Fruit fly (Drosophila melanogaster) whole organism, wandering third instar larva: Measurements from ENCODE around the gene repo.

Experiments
- Abd-B ChIP-seq: fragments of >200 bp; optimal IDR thresholded peaks from 2 replicates; lab custom pipeline; 2017; ENCODE audit warnings: missing biosample characterization, missing genetic modification characterization
- CG32264 ChIP-seq: fragments of 200-800 bp; sonication (Bioruptor generic); optimal IDR thresholded peaks from 2 replicates; lab custom pipeline; 2016; ENCODE audit warnings: missing biosample characterization, missing genetic modification characterization
- CG9705 ChIP-seq: fragments of 200-800 bp; sonication (Bioruptor generic); optimal IDR thresholded peaks from 2 replicates; lab custom pipeline; 2018; ENCODE audit warnings: missing biosample characterization, mild to moderate bottlenecking, missing genetic modification characterization
- CrebA ChIP-seq: fragments of 200-800 bp; sonication (Bioruptor generic); optimal IDR thresholded peaks from 2 replicates; lab custom pipeline; 2016; ENCODE audit warnings: missing biosample characterization, mild to moderate bottlenecking, missing genetic modification characterization, borderline replicate concordance
- Dfd ChIP-seq: fragments of >200 bp; optimal IDR thresholded peaks from 2 replicates; lab custom pipeline; 2017; ENCODE audit warnings: missing biosample characterization, missing genetic modification characterization
- Dif ChIP-seq: fragments of 200-275, 200-300 bp; sonication (Bioruptor generic); optimal IDR thresholded peaks from 2 replicates; lab custom pipeline; 2018; ENCODE audit warnings: missing biosample characterization, missing genetic modification characterization; ENCODE audit not compliant: partially characterized antibody
- GATAd ChIP-seq: sonication (Bioruptor generic); optimal IDR thresholded peaks from 2 replicates; lab custom pipeline; 2016; ENCODE audit warnings: missing biosample characterization, missing genetic modification characterization
- HLH106 ChIP-seq: fragments of 200-800 bp; optimal IDR thresholded peaks from 3 replicates; lab custom pipeline; 2019; ENCODE audit warnings: missing biosample characterization, mild to moderate bottlenecking, missing genetic modification characterization, moderate library complexity
- Hnf4 ChIP-seq: fragments of 200-800 bp; sonication (Bioruptor generic); optimal IDR thresholded peaks from 2 replicates; lab custom pipeline; 2016; ENCODE audit warnings: missing biosample characterization, mild to moderate bottlenecking, missing genetic modification characterization
- Hr78 ChIP-seq: fragments of >200 bp; optimal IDR thresholded peaks from 2 replicates; lab custom pipeline; 2017; ENCODE audit warnings: missing biosample characterization, missing genetic modification characterization
- Hr83 ChIP-seq: fragments of 200-300 bp; sonication (Bioruptor generic); optimal IDR thresholded peaks from 2 replicates; lab custom pipeline; 2016; ENCODE audit warnings: missing biosample characterization, mild to moderate bottlenecking, missing genetic modification characterization, moderate library complexity; ENCODE audit not compliant: poor library complexity, severe bottlenecking
- Jra ChIP-seq: sonication (Bioruptor generic); optimal IDR thresholded peaks from 2 replicates; lab custom pipeline; 2016; ENCODE audit warnings: missing biosample characterization, missing genetic modification characterization
- Mio ChIP-seq: sonication (Bioruptor generic); optimal IDR thresholded peaks from 2 replicates; lab custom pipeline; 2016; ENCODE audit warnings: missing biosample characterization, missing genetic modification characterization
- Myc ChIP-seq: fragments of >200 bp; optimal IDR thresholded peaks from 2 replicates; lab custom pipeline; 2017
- N ChIP-seq: fragments of >200 bp; optimal IDR thresholded peaks from 2 replicates; lab custom pipeline; 2018; ENCODE audit warnings: missing biosample characterization, missing external identifiers, missing genetic modification characterization
- OdsH ChIP-seq: fragments of 200-800 bp; sonication (Bioruptor generic); optimal IDR thresholded peaks from 2 replicates; lab custom pipeline; 2016; ENCODE audit warnings: missing biosample characterization, mild to moderate bottlenecking, missing genetic modification characterization
- Rel ChIP-seq, 2 experiments: fragments of 200-800 bp; sonication (Bioruptor generic) in 1 of 2; optimal IDR thresholded peaks; 2 replicates in 1 of 2; 3 replicates in 1 of 2; lab custom pipeline; 2016 to 2019; ENCODE audit warnings: mild to moderate bottlenecking in 2 of 2, missing biosample characterization in 2 of 2, missing genetic modification characterization in 2 of 2, moderate library complexity in 1 of 2
- Sp1 ChIP-seq: fragments of 200-800 bp; sonication (Bioruptor generic); optimal IDR thresholded peaks from 3 replicates; lab custom pipeline; 2019; ENCODE audit warnings: missing biosample characterization, mild to moderate bottlenecking, missing genetic modification characterization, moderate library complexity
- Vsx2 ChIP-seq: fragments of 200-300, 225-300 bp; sonication (Bioruptor generic); optimal IDR thresholded peaks from 2 replicates; lab custom pipeline; 2018; ENCODE audit warnings: missing biosample characterization, missing genetic modification characterization; ENCODE audit not compliant: partially characterized antibody
- br ChIP-seq: fragments of 200-800 bp; sonication (Bioruptor generic); optimal IDR thresholded peaks from 2 replicates; lab custom pipeline; 2016; ENCODE audit warnings: missing biosample characterization, missing genetic modification characterization
- brk ChIP-seq: fragments of 200-800 bp; sonication (Bioruptor generic); optimal IDR thresholded peaks from 2 replicates; lab custom pipeline; 2016; ENCODE audit warnings: missing biosample characterization, mild to moderate bottlenecking, missing genetic modification characterization
- dl ChIP-seq, 2 experiments: fragments of 175-275, 200-275 bp in 1 of 2; fragments of 200-275 bp in 1 of 2; sonication (Bioruptor generic); optimal IDR thresholded peaks; lab custom pipeline; 2018; ENCODE audit warnings: mild to moderate bottlenecking in 2 of 2, missing biosample characterization in 2 of 2, missing genetic modification characterization in 2 of 2, moderate library complexity in 2 of 2; ENCODE audit not compliant: partially characterized antibody in 2 of 2, insufficient read depth in 1 of 2
- dmrt93B ChIP-seq: fragments of 200-800 bp; sonication (Bioruptor generic); optimal IDR thresholded peaks from 2 replicates; lab custom pipeline; 2018; ENCODE audit warnings: missing biosample characterization, mild to moderate bottlenecking, missing genetic modification characterization
- dsf ChIP-seq: sonication (Bioruptor generic); optimal IDR thresholded peaks from 2 replicates; lab custom pipeline; 2016; ENCODE audit warnings: missing biosample characterization, missing genetic modification characterization, borderline replicate concordance
- ey ChIP-seq: fragments of 200-800 bp; sonication (Bioruptor generic); optimal IDR thresholded peaks from 2 replicates; lab custom pipeline; 2016; ENCODE audit warnings: missing biosample characterization, missing genetic modification characterization
- foxo ChIP-seq, 2 experiments: fragments of 200-800 bp; sonication (Bioruptor generic); optimal IDR thresholded peaks; 2 replicates in 1 of 2; 3 replicates in 1 of 2; lab custom pipeline; 2016 to 2017; ENCODE audit warnings: missing biosample characterization in 2 of 2, missing genetic modification characterization in 2 of 2
- fru ChIP-seq: fragments of 200-800 bp; sonication (Bioruptor generic); optimal IDR thresholded peaks from 3 replicates; lab custom pipeline; 2016; ENCODE audit warnings: missing biosample characterization, mild to moderate bottlenecking, missing genetic modification characterization
- h ChIP-seq: fragments of 200-800 bp; sonication (Bioruptor generic); optimal IDR thresholded peaks from 3 replicates; lab custom pipeline; 2016; ENCODE audit warnings: missing biosample characterization, mild to moderate bottlenecking, missing genetic modification characterization
- jim ChIP-seq: fragments of 175-275, 200-325 bp; sonication (Bioruptor generic); optimal IDR thresholded peaks from 2 replicates; lab custom pipeline; 2016; ENCODE audit warnings: missing biosample characterization, mild to moderate bottlenecking, missing genetic modification characterization
- lola ChIP-seq: fragments of >200 bp; optimal IDR thresholded peaks from 2 replicates; lab custom pipeline; 2017; ENCODE audit warnings: missing biosample characterization, missing genetic modification characterization
- pan ChIP-seq: fragments of >200 bp; optimal IDR thresholded peaks from 2 replicates; lab custom pipeline; 2017
- psq ChIP-seq: fragments of 200-800 bp; sonication (Bioruptor generic); optimal IDR thresholded peaks from 3 replicates; lab custom pipeline; 2017; ENCODE audit warnings: missing biosample characterization, mild to moderate bottlenecking, missing genetic modification characterization, moderate library complexity
- rgr ChIP-seq: fragments of 200-800 bp; sonication (Bioruptor generic); optimal IDR thresholded peaks from 3 replicates; lab custom pipeline; 2016; ENCODE audit warnings: missing biosample characterization, mild to moderate bottlenecking, missing genetic modification characterization
- sage ChIP-seq: fragments of 200-800 bp; sonication (Bioruptor generic); optimal IDR thresholded peaks from 2 replicates; lab custom pipeline; 2016; ENCODE audit warnings: missing biosample characterization, mild to moderate bottlenecking, missing genetic modification characterization
- sv ChIP-seq: fragments of 200-800 bp; sonication (Bioruptor generic); optimal IDR thresholded peaks from 3 replicates; lab custom pipeline; 2016; ENCODE audit warnings: missing biosample characterization, missing genetic modification characterization
- tai ChIP-seq: sonication (Bioruptor generic); optimal IDR thresholded peaks from 2 replicates; lab custom pipeline; 2016; ENCODE audit warnings: missing biosample characterization, missing genetic modification characterization
- usp ChIP-seq: fragments of >200 bp; optimal IDR thresholded peaks from 2 replicates; lab custom pipeline; 2017; ENCODE audit warnings: missing biosample characterization, missing genetic modification characterization
- woc ChIP-seq: sonication (Bioruptor generic); optimal IDR thresholded peaks from 2 replicates; lab custom pipeline; 2016; ENCODE audit warnings: missing biosample characterization, mild to moderate bottlenecking, missing genetic modification characterization

Gene repo

dm6 chr3R:18199177-18199884, 36.7 kb upstream of the repo start, which contains the start of the genes Ssdp and CG7985:
Ssdp (minus strand) TSS chr3R:18199595.
CG7985 (plus strand) TSS chr3R:18199857.
- no peak for TF ChIP-seq OdsH
- no peak for TF ChIP-seq Myc (lab: Kevin White, UChicago)
- peak; percentile 97 for TF ChIP-seq psq (GFP tag; lab: Kevin White, UChicago)
- peak; percentile 2 for TF ChIP-seq woc (GFP tag; lab: Kevin White, UChicago)
- TF ChIP-seq h (GFP tag; lab: Kevin White, UChicago), result peak; percentile 31
- TF ChIP-seq Dif, result no peak
- TF ChIP-seq Vsx2 (GFP tag; lab: Kevin White, UChicago), result peak; percentile 11
- TF ChIP-seq br (GFP tag; lab: Kevin White, UChicago), result peak; percentile 3

dm6 chr3R:18199885-18200249, 36.1 kb upstream of the repo start:
- TF ChIP-seq h (GFP tag; lab: Kevin White, UChicago), result no peak
- TF ChIP-seq Jra (GFP tag; lab: Kevin White, UChicago), result no peak
- no peak for TF ChIP-seq Rel (GFP tag; optimal IDR thresholded peaks at IDR 0.05; lab: Kevin White, UChicago)
- TF ChIP-seq Rel (tag; optimal IDR thresholded peaks at IDR 0.05; lab: Kevin White, UChicago), result peak; percentile 80
- TF ChIP-seq Hr83, result no peak
- no peak for TF ChIP-seq Mio

- TF ChIP-seq CrebA (GFP tag; lab: Kevin White, UChicago) (no peak), psq (GFP tag; lab: Kevin White, UChicago) (no peak), sage (GFP tag; lab: Kevin White, UChicago) (no peak)
Observed at dm6 chr3R:18208479-18208878, 27.5 kb upstream of the repo start, which contains the start of gene CG44158. CG44158 (plus strand) TSS chr3R:18208779.

- peak; percentile 35 for TF ChIP-seq br (GFP tag; lab: Kevin White, UChicago)
- TF ChIP-seq Myc (lab: Kevin White, UChicago), result no peak
- TF ChIP-seq GATAd (GFP tag; lab: Kevin White, UChicago), result no peak
- TF ChIP-seq lola, result no peak
- peak; percentile 24 for TF ChIP-seq Hr83
- TF ChIP-seq fru (GFP tag; lab: Kevin White, UChicago), result peak; percentile 23
- TF ChIP-seq Hnf4 (GFP tag; lab: Kevin White, UChicago), result no peak
- no peak for TF ChIP-seq tai (GFP tag; lab: Kevin White, UChicago)
- no peak for TF ChIP-seq Dif
- peak; percentile 3 for TF ChIP-seq dsf (GFP tag; lab: Kevin White, UChicago)
- no peak for TF ChIP-seq usp
- TF ChIP-seq Abd-B, result no peak
- TF ChIP-seq Vsx2 (GFP tag; lab: Kevin White, UChicago), result no peak
- no peak for TF ChIP-seq pan
- peak; percentile 53 for TF ChIP-seq ey (GFP tag; lab: Kevin White, UChicago)
- TF ChIP-seq Jra (GFP tag; lab: Kevin White, UChicago), result peak; percentile 4
- TF ChIP-seq HLH106, result no peak
- TF ChIP-seq woc (GFP tag; lab: Kevin White, UChicago), result peak; percentile 35
- no peak for TF ChIP-seq Sp1 (GFP tag; lab: Kevin White, UChicago)
- TF ChIP-seq foxo (GFP tag; optimal IDR thresholded peaks at IDR 0.05; lab: Kevin White, UChicago), result peak in 1 of 2 experiments; percentile 51
- TF ChIP-seq CG32264 (GFP tag; lab: Kevin White, UChicago), result no peak
- no peak for TF ChIP-seq N (GFP tag; lab: Kevin White, UChicago)
- peak; percentile 12 for TF ChIP-seq sv (GFP tag; lab: Kevin White, UChicago)
- TF ChIP-seq sage (GFP tag; lab: Kevin White, UChicago), result no peak
- TF ChIP-seq Hr78 (GFP tag; lab: Kevin White, UChicago), result no peak
- TF ChIP-seq CG9705 (GFP tag; lab: Kevin White, UChicago), result no peak
- TF ChIP-seq dmrt93B (GFP tag; lab: Kevin White, UChicago), result no peak
- TF ChIP-seq Dfd (GFP tag; lab: Kevin White, UChicago), result no peak
- peak; percentile 55 for TF ChIP-seq h (GFP tag; lab: Kevin White, UChicago)
- TF ChIP-seq rgr, result peak; percentile 47
- TF ChIP-seq brk (GFP tag; lab: Kevin White, UChicago), result no peak
- no peak for TF ChIP-seq CrebA (GFP tag; lab: Kevin White, UChicago)
- TF ChIP-seq dl (GFP tag; optimal IDR thresholded peaks at IDR 0.05; lab: Kevin White, UChicago; ENCODE audit: insufficient read depth in 1 of 2, partially characterized antibody in 2 of 2), result no peak
- TF ChIP-seq Mio, result no peak
- no peak for TF ChIP-seq jim (GFP tag; lab: Kevin White, UChicago)
- no peak for TF ChIP-seq Rel (GFP tag; optimal IDR thresholded peaks at IDR 0.05; lab: Kevin White, UChicago)
- TF ChIP-seq Rel (tag; optimal IDR thresholded peaks at IDR 0.05; lab: Kevin White, UChicago), result no peak
- TF ChIP-seq OdsH, result no peak
- TF ChIP-seq psq (GFP tag; lab: Kevin White, UChicago), result peak; percentile 1
Observed at dm6 chr3R:18215300-18215699, 20.7 kb upstream of the repo start.
